Worm (Caenorhabditis elegans) whole organism, L3 larva: Measurements from ENCODE around the gene casy-1.

ENCODE experiments used
- ZK546.5 ChIP-seq: sonication (generic microtip); optimal IDR thresholded peaks from 2 replicates; lab custom pipeline; 2017; ENCODE audit warnings: missing biosample characterization, missing genetic modification characterization
- aly-2 ChIP-seq: fragments of 150-350 bp; optimal IDR thresholded peaks from 2 replicates; lab custom pipeline; 2014; ENCODE audit warnings: missing biosample characterization, missing genetic modification characterization
- ceh-16 ChIP-seq: sonication (generic microtip); optimal IDR thresholded peaks from 2 replicates; lab custom pipeline; 2017; ENCODE audit warnings: missing biosample characterization, missing genetic modification characterization
- ceh-9 ChIP-seq: sonication (generic microtip); optimal IDR thresholded peaks from 2 replicates; lab custom pipeline; 2018; ENCODE audit warnings: missing biosample characterization, missing genetic modification characterization
- daf-12 ChIP-seq: fragments of 150-350 bp; optimal IDR thresholded peaks from 2 replicates; lab custom pipeline; 2014; ENCODE audit warnings: missing biosample characterization, missing genetic modification reagents, missing genetic modification characterization
- egl-27 ChIP-seq: sonication (generic microtip); optimal IDR thresholded peaks from 4 replicates; lab custom pipeline; 2017; ENCODE audit warnings: missing biosample characterization, missing genetic modification reagents, missing genetic modification characterization
- egl-5 ChIP-seq: fragments of 150-350 bp; optimal IDR thresholded peaks from 2 replicates; lab custom pipeline; 2017; ENCODE audit warnings: missing biosample characterization, missing genetic modification reagents, missing genetic modification characterization, inconsistent platforms
- elt-1 ChIP-seq: fragments of 150-350 bp; optimal IDR thresholded peaks from 2 replicates; lab custom pipeline; 2014; ENCODE audit warnings: missing biosample characterization, missing genetic modification characterization
- elt-2 ChIP-seq: sonication (generic microtip); optimal IDR thresholded peaks from 2 replicates; lab custom pipeline; 2016; ENCODE audit warnings: missing genetic modification reagents, mild to moderate bottlenecking, missing genetic modification characterization, missing compliant biosample characterization
- elt-3 ChIP-seq, 3 experiments: fragments of 150-350 bp in 1 of 3; sonication (generic microtip) in 2 of 3; optimal IDR thresholded peaks; 2 replicates in 2 of 3; 4 replicates in 1 of 3; lab custom pipeline; 2014 to 2017; ENCODE audit warnings: missing biosample characterization in 3 of 3, missing genetic modification characterization in 3 of 3
- fkh-10 ChIP-seq: sonication (generic microtip); optimal IDR thresholded peaks from 2 replicates; lab custom pipeline; 2017; ENCODE audit warnings: missing biosample characterization, missing genetic modification reagents, missing genetic modification characterization
- hmg-11 ChIP-seq: sonication (generic microtip); optimal IDR thresholded peaks from 2 replicates; lab custom pipeline; 2016; ENCODE audit warnings: missing genetic modification characterization, missing compliant biosample characterization
- jun-1 ChIP-seq: fragments of 150-350 bp; optimal IDR thresholded peaks from 2 replicates; lab custom pipeline; 2014; ENCODE audit warnings: missing biosample characterization, missing genetic modification reagents, missing genetic modification characterization
- lin-39 ChIP-seq: fragments of 150-350 bp; optimal IDR thresholded peaks from 2 replicates; lab custom pipeline; 2018; ENCODE audit warnings: missing biosample characterization, missing genetic modification reagents, missing genetic modification characterization
- lsy-12 ChIP-seq: sonication (generic microtip); optimal IDR thresholded peaks from 2 replicates; lab custom pipeline; 2016; ENCODE audit warnings: mild to moderate bottlenecking, missing genetic modification characterization, missing compliant biosample characterization
- mdl-1 ChIP-seq: fragments of 150-350 bp; optimal IDR thresholded peaks from 2 replicates; lab custom pipeline; 2014; ENCODE audit warnings: missing biosample characterization, missing genetic modification characterization
- mml-1 ChIP-seq: fragments of 150-350 bp; sonication (generic microtip); optimal IDR thresholded peaks from 3 replicates; lab custom pipeline; 2014; ENCODE audit warnings: missing biosample characterization, missing genetic modification characterization
- nfya-1 ChIP-seq: sonication (generic microtip); optimal IDR thresholded peaks from 2 replicates; lab custom pipeline; 2017; ENCODE audit warnings: missing genetic modification characterization, mild to moderate bottlenecking, missing compliant biosample characterization, antibody characterized with exemption, moderate library complexity; ENCODE audit not compliant: insufficient read depth
- nhr-11 ChIP-seq: fragments of 150-350 bp; optimal IDR thresholded peaks from 2 replicates; lab custom pipeline; 2014; ENCODE audit warnings: missing biosample characterization, missing genetic modification characterization
- nhr-12 ChIP-seq: fragments of 150-350 bp; optimal IDR thresholded peaks from 2 replicates; lab custom pipeline; 2014; ENCODE audit warnings: missing biosample characterization, missing genetic modification characterization
- nhr-25 ChIP-seq: sonication (generic microtip); optimal IDR thresholded peaks from 2 replicates; lab custom pipeline; 2017; ENCODE audit warnings: missing biosample characterization, missing genetic modification characterization
- nhr-28 ChIP-seq: fragments of 150-350 bp; optimal IDR thresholded peaks from 2 replicates; lab custom pipeline; 2014; ENCODE audit warnings: missing biosample characterization, missing genetic modification characterization
- nhr-43 ChIP-seq: sonication (generic microtip); optimal IDR thresholded peaks from 2 replicates; lab custom pipeline; 2016; ENCODE audit warnings: mild to moderate bottlenecking, missing genetic modification characterization, missing compliant biosample characterization; ENCODE audit not compliant: poor library complexity, severe bottlenecking
- nhr-67 ChIP-seq: fragments of 150-350 bp; optimal IDR thresholded peaks from 2 replicates; lab custom pipeline; 2014; ENCODE audit warnings: missing biosample characterization, missing genetic modification characterization
- nhr-76 ChIP-seq: fragments of 150-350 bp; sonication (generic microtip); optimal IDR thresholded peaks from 5 replicates; lab custom pipeline; 2014; ENCODE audit warnings: missing biosample characterization, missing genetic modification characterization
- nhr-77 ChIP-seq: fragments of 150-350 bp; optimal IDR thresholded peaks from 2 replicates; lab custom pipeline; 2014; ENCODE audit warnings: missing biosample characterization, missing genetic modification characterization
- pha-4 ChIP-seq: fragments of 150-350 bp; optimal IDR thresholded peaks from 2 replicates; lab custom pipeline; 2014; ENCODE audit warnings: missing biosample characterization, missing genetic modification reagents, missing genetic modification characterization
- pqm-1 ChIP-seq: fragments of 150-350 bp; optimal IDR thresholded peaks from 2 replicates; lab custom pipeline; 2017; ENCODE audit warnings: missing biosample characterization, missing genetic modification characterization, inconsistent platforms
- sea-2 ChIP-seq: fragments of 150-350 bp; sonication (generic microtip); optimal IDR thresholded peaks from 4 replicates; lab custom pipeline; 2014; ENCODE audit warnings: missing biosample characterization, missing genetic modification reagents, missing genetic modification characterization
- skn-1 ChIP-seq: fragments of 150-350 bp; optimal IDR thresholded peaks from 2 replicates; lab custom pipeline; 2014; ENCODE audit warnings: missing biosample characterization, missing genetic modification characterization
- snpc-4 ChIP-seq: fragments of 150-350 bp; optimal IDR thresholded peaks from 2 replicates; lab custom pipeline; 2014; ENCODE audit warnings: missing biosample characterization, missing genetic modification characterization
- tbx-2 ChIP-seq: sonication (generic microtip); optimal IDR thresholded peaks from 2 replicates; lab custom pipeline; 2016; ENCODE audit warnings: mild to moderate bottlenecking, missing genetic modification characterization, missing compliant biosample characterization
- unc-62 ChIP-seq: fragments of 150-350 bp; sonication (generic microtip); optimal IDR thresholded peaks from 4 replicates; lab custom pipeline; 2014; ENCODE audit warnings: missing biosample characterization, missing genetic modification reagents, missing genetic modification characterization
- ztf-11 ChIP-seq: fragments of 150-350 bp; optimal IDR thresholded peaks from 2 replicates; lab custom pipeline; 2014; ENCODE audit warnings: missing biosample characterization, missing genetic modification characterization
- ztf-4 ChIP-seq: fragments of 150-350 bp; optimal IDR thresholded peaks from 2 replicates; lab custom pipeline; 2014; ENCODE audit warnings: missing biosample characterization, missing genetic modification characterization

The casy-1 gene

ce11 chrII:5956583-5956982 lies at the start of gene casy-1:
Gene casy-1, minus strand, starts transcription at chrII:5956683.
- TF ChIP-seq aly-2 (tag; lab: Kevin White, UChicago) = no peak
- TF ChIP-seq pha-4 (tag; lab: Kevin White, UChicago) = no peak
- no peak for TF ChIP-seq elt-1 (tag; lab: Kevin White, UChicago)
- TF ChIP-seq snpc-4 (tag; lab: Kevin White, UChicago) = no peak
- no peak for TF ChIP-seq pqm-1 (tag; lab: Kevin White, UChicago)

ce11 chrII:6001004-6001403 lies 44.5 kb upstream of the casy-1 start:
- TF ChIP-seq lin-39 (tag; lab: Kevin White, UChicago) (no peak), nhr-11 (tag; lab: Kevin White, UChicago) (no peak), jun-1 (tag; lab: Kevin White, UChicago) (no peak), pqm-1 (tag; lab: Kevin White, UChicago) (no peak), skn-1 (no peak), nhr-76 (tag; lab: Kevin White, UChicago) (no peak), sea-2 (GFP tag; lab: Kevin White, UChicago) (no peak), ztf-4 (tag; lab: Kevin White, UChicago) (no peak), ZK546.5 (tag; lab: Kevin White, UChicago) (no peak), nhr-12 (tag; lab: Kevin White, UChicago) (no peak), pha-4 (tag; lab: Kevin White, UChicago) (no peak), elt-2 (tag; lab: Kevin White, UChicago) (no peak), nfya-1 (no peak), aly-2 (tag; lab: Kevin White, UChicago) (no peak), daf-12 (no peak), hmg-11 (tag; lab: Kevin White, UChicago) (no peak), elt-1 (tag; lab: Kevin White, UChicago) (no peak), ztf-11 (no peak), nhr-28 (tag; lab: Kevin White, UChicago) (no peak)

ce11 chrII:6000136-6000535 lies 43.7 kb upstream of the casy-1 start, which contains the start of gene ins-6:
Gene ins-6, plus strand, starts transcription at chrII:6000436.
- no peak for TF ChIP-seq nfya-1
- TF ChIP-seq nhr-77 (tag; lab: Kevin White, UChicago) = no peak
- TF ChIP-seq daf-12 = no peak
- TF ChIP-seq ztf-11 = no peak
- TF ChIP-seq nhr-11 (tag; lab: Kevin White, UChicago) = no peak
- no peak for TF ChIP-seq egl-5 (tag; lab: Kevin White, UChicago)
- TF ChIP-seq nhr-25 (tag; lab: Kevin White, UChicago) = no peak
- TF ChIP-seq nhr-76 (tag; lab: Kevin White, UChicago) = no peak
- TF ChIP-seq ceh-16 (tag; lab: Kevin White, UChicago) = no peak
- TF ChIP-seq lin-39 (tag; lab: Kevin White, UChicago) = no peak
- no peak for TF ChIP-seq egl-27
- no peak for TF ChIP-seq ceh-9
- no peak for TF ChIP-seq tbx-2 (tag; lab: Kevin White, UChicago)
- no peak for TF ChIP-seq ztf-4 (tag; lab: Kevin White, UChicago)
- no peak for TF ChIP-seq nhr-12 (tag; lab: Kevin White, UChicago)

- TF ChIP-seq unc-62 (GFP tag; lab: Kevin White, UChicago) (no peak), aly-2 (tag; lab: Kevin White, UChicago) (no peak), nfya-1 (no peak), elt-3 (tag; optimal IDR thresholded peaks at IDR 0.05; lab: Kevin White, UChicago) (no peak), egl-5 (tag; lab: Kevin White, UChicago) (no peak), daf-12 (no peak)
Measured at ce11 chrII:5997257-5997656, 40.8 kb upstream of the casy-1 start, which contains the start of gene ins-5. Gene ins-5, plus strand, starts transcription at chrII:5997557.

ce11 chrII:5996066-5996465 lies 39.6 kb upstream of the casy-1 start, which contains the start of gene ins-4:
Gene ins-4, plus strand, starts transcription at chrII:5996366.
- TF ChIP-seq ceh-9 = no peak
- TF ChIP-seq lsy-12 (tag; lab: Kevin White, UChicago) = no peak
- TF ChIP-seq pha-4 (tag; lab: Kevin White, UChicago) = no peak
- no peak for TF ChIP-seq mml-1
- no peak for TF ChIP-seq nhr-43
- no peak for TF ChIP-seq nhr-67
- TF ChIP-seq snpc-4 (tag; lab: Kevin White, UChicago) = no peak
- TF ChIP-seq fkh-10 = no peak
- TF ChIP-seq aly-2 (tag; lab: Kevin White, UChicago) = no peak
- TF ChIP-seq nhr-12 (tag; lab: Kevin White, UChicago) = no peak
- no peak for TF ChIP-seq jun-1 (tag; lab: Kevin White, UChicago)
- TF ChIP-seq mdl-1 = no peak
- no peak for TF ChIP-seq skn-1
